Fruit fly (Drosophila melanogaster): ENCODE measurements around the gene COX5A.

The COX5A gene

dm6 chr3R:11805584-11805983 is 13.6 kb upstream of the COX5A start (continued):
- no peak for TF ChIP-seq Fer3 (tag; optimal IDR thresholded peaks at IDR 0.05)
- no peak for TF ChIP-seq CG18011 (GFP tag; optimal IDR thresholded peaks at IDR 0.05)
- TF ChIP-seq CG30431 (GFP tag; optimal IDR thresholded peaks at IDR 0.05): no peak
- no peak for TF ChIP-seq CG1647 (GFP tag; optimal IDR thresholded peaks at IDR 0.05)
- no peak for TF ChIP-seq CG43689 (GFP tag; IDR thresholded peaks at IDR 0.05)
- TF ChIP-seq Mad (GFP tag; optimal IDR thresholded peaks at IDR 0.05): no peak
- no peak for TF ChIP-seq zfh1 (GFP tag; IDR thresholded peaks at IDR 0.05)
- TF ChIP-seq Sox102F (GFP tag; optimal IDR thresholded peaks at IDR 0.05): peak; percentile 5

dm6 chr3R:11806753-11807152 is 12.4 kb upstream of the COX5A start:
- TF ChIP-seq Drgx (GFP tag; IDR thresholded peaks at IDR 0.05) (peak; percentile 24; the same call in 1 of the 2 replicates), Atf6 (GFP tag; IDR thresholded peaks at IDR 0.05) (no peak), jigr1 (GFP tag; IDR thresholded peaks at IDR 0.05) (peak; percentile 11; the same call in 1 of the 3 replicates), mam (GFP tag; optimal IDR thresholded peaks at IDR 0.05) (peak; percentile 30), zen (tag; optimal IDR thresholded peaks at IDR 0.05) (peak; percentile 26), CG14667 (GFP tag; IDR thresholded peaks at IDR 0.05) (no peak), wdn (GFP tag; IDR thresholded peaks at IDR 0.05) (no peak), lilli (GFP tag; optimal IDR thresholded peaks at IDR 0.05) (peak; percentile 51), CG2120 (GFP tag; optimal IDR thresholded peaks at IDR 0.05) (peak; percentile 45), ttk (GFP tag; IDR thresholded peaks at IDR 0.05) (peak; percentile 35; the same call in 1 of the 2 replicates), Fer3 (tag; optimal IDR thresholded peaks at IDR 0.05) (peak; percentile 28), CG13775 (GFP tag; optimal IDR thresholded peaks at IDR 0.05) (peak; percentile 10), CG16815 (GFP tag; optimal IDR thresholded peaks at IDR 0.05) (peak; percentile 0), pum (GFP tag; optimal IDR thresholded peaks at IDR 0.05) (peak; percentile 2), sob (GFP tag; IDR thresholded peaks at IDR 0.05) (0 out of 2 replicates have a peak, but pooled peaks have one; percentile 41), Xbp1 (GFP tag; optimal IDR thresholded peaks at IDR 0.05) (peak; percentile 39), Ptx1 (GFP tag; IDR thresholded peaks at IDR 0.05) (peak; percentile 50; the same call in 1 of the 2 replicates), cad (GFP tag; optimal IDR thresholded peaks at IDR 0.05) (no peak), CkIIα-i1 (GFP tag; IDR thresholded peaks at IDR 0.05) (no peak), CG9817 (tag; optimal IDR thresholded peaks at IDR 0.05) (peak; percentile 18), tup (GFP tag; optimal IDR thresholded peaks at IDR 0.05) (no peak), esg (GFP tag; conservative IDR thresholded peaks at IDR 0.05) (0 out of 2 replicates have a peak, but pooled peaks have one; percentile 16), pros (GFP tag; optimal IDR thresholded peaks at IDR 0.05) (no peak), CG13624 (GFP tag; optimal IDR thresholded peaks at IDR 0.05) (no peak), Jarid2 (GFP tag; optimal IDR thresholded peaks at IDR 0.05) (no peak), NK7.1 (GFP tag; optimal IDR thresholded peaks at IDR 0.05) (no peak), CG30403 (GFP tag; optimal IDR thresholded peaks at IDR 0.05) (peak; percentile 37), CG10654 (GFP tag; optimal IDR thresholded peaks at IDR 0.05) (no peak), chn (GFP tag; optimal IDR thresholded peaks at IDR 0.05) (peak; percentile 24), CG4424 (GFP tag; optimal IDR thresholded peaks at IDR 0.05) (peak; percentile 53), Ssrp (tag; optimal IDR thresholded peaks at IDR 0.05) (peak; percentile 7), stwl (tag; optimal IDR thresholded peaks at IDR 0.05) (no peak), Hr51 (GFP tag; optimal IDR thresholded peaks at IDR 0.05) (peak in 1 of 2 experiments; percentile 45), hb (GFP tag; IDR thresholded peaks at IDR 0.05; ENCODE audit: partially characterized antibody) (no peak), Elba2 (GFP tag; optimal IDR thresholded peaks at IDR 0.05) (no peak), E2f2 (GFP tag; IDR thresholded peaks at IDR 0.05) (0 out of 2 replicates have a peak, but pooled peaks have one; percentile 9), CG7839 (tag; optimal IDR thresholded peaks at IDR 0.05) (peak; percentile 48), CG18619 (GFP tag; optimal IDR thresholded peaks at IDR 0.05) (peak; percentile 4), unpg (GFP tag; optimal IDR thresholded peaks at IDR 0.05) (peak; percentile 51), E2f1 (GFP tag; IDR thresholded peaks at IDR 0.05) (0 out of 2 replicates have a peak, but pooled peaks have one; percentile 42), Xrp1 (GFP tag; IDR thresholded peaks at IDR 0.05) (peak; percentile 63; the same call in 1 of the 2 replicates), pnt (GFP tag; optimal IDR thresholded peaks at IDR 0.05) (peak; percentile 22), CG12391 (tag; optimal IDR thresholded peaks at IDR 0.05) (peak; percentile 20)

Data from whole organism, embryonic.